Worm (Caenorhabditis elegans) whole organism, L1 larva: ENCODE measurements around the gene flp-11.

ENCODE experiments used
- aha-1 ChIP-seq: fragments of 150-350 bp; optimal IDR thresholded peaks from 2 replicates; lab custom pipeline; 2014; ENCODE audit warnings: missing biosample characterization, missing genetic modification characterization
- ama-1 ChIP-seq: fragments of 150-350 bp; optimal IDR thresholded peaks from 2 replicates; lab custom pipeline; 2014
- ceh-82 ChIP-seq, 3 experiments: fragments of 150-350 bp in 1 of 3; sonication (generic microtip) in 2 of 3; optimal IDR thresholded peaks; 2 replicates each; lab custom pipeline; 2014 to 2017; ENCODE audit warnings: missing biosample characterization in 3 of 3, missing genetic modification characterization in 3 of 3
- ces-1 ChIP-seq: fragments of 150-350 bp; optimal IDR thresholded peaks from 2 replicates; lab custom pipeline; 2014; ENCODE audit warnings: missing biosample characterization, missing genetic modification reagents, missing genetic modification characterization
- egl-27 ChIP-seq, 2 experiments: fragments of 150-350 bp in 1 of 2; sonication (generic microtip); optimal IDR thresholded peaks; 3 replicates each; lab custom pipeline; 2017 to 2018; ENCODE audit warnings: missing biosample characterization in 2 of 2, missing genetic modification characterization in 2 of 2, missing genetic modification reagents in 2 of 2
- elt-3 ChIP-seq, 6 experiments: fragments of 150-350 bp in 1 of 6; sonication (generic microtip); optimal IDR thresholded peaks; 2 replicates each; lab custom pipeline; 2017 to 2018; ENCODE audit warnings: missing biosample characterization in 6 of 6, missing genetic modification characterization in 6 of 6, inconsistent platforms in 1 of 6
- fkh-10 ChIP-seq: sonication (generic microtip); optimal IDR thresholded peaks from 2 replicates; lab custom pipeline; 2017; ENCODE audit warnings: missing biosample characterization, missing genetic modification reagents, missing genetic modification characterization
- grh-1 ChIP-seq: fragments of 200-800 bp; sonication (Bioruptor generic); IDR thresholded peaks from 2 replicates; pipeline ENCODE4 v1.3.6; 2022; ENCODE audit warnings: missing genetic modification reagents, missing genetic modification characterization, missing compliant biosample characterization
- pax-3 ChIP-seq: fragments of 200-800 bp; sonication (Bioruptor generic); optimal IDR thresholded peaks from 2 replicates; lab custom pipeline; 2018; ENCODE audit warnings: mild to moderate bottlenecking, missing genetic modification characterization, moderate library complexity, missing compliant biosample characterization
- unc-130 ChIP-seq: fragments of 150-350 bp; optimal IDR thresholded peaks from 2 replicates; lab custom pipeline; 2017; ENCODE audit warnings: missing biosample characterization, missing genetic modification characterization, inconsistent platforms
- unc-30 ChIP-seq: sonication (generic microtip); optimal IDR thresholded peaks from 2 replicates; lab custom pipeline; 2017; ENCODE audit warnings: missing biosample characterization, missing genetic modification characterization
- unc-62 ChIP-seq: fragments of 150-350 bp; optimal IDR thresholded peaks from 2 replicates; lab custom pipeline; 2014; ENCODE audit warnings: missing biosample characterization, missing genetic modification reagents, missing genetic modification characterization
- unc-86 ChIP-seq: sonication (generic microtip); optimal IDR thresholded peaks from 2 replicates; lab custom pipeline; 2016; ENCODE audit warnings: missing genetic modification characterization, missing compliant biosample characterization
- ztf-11 ChIP-seq, 2 experiments: sonication (generic microtip); optimal IDR thresholded peaks; 2 replicates each; lab custom pipeline; 2016 to 2017; ENCODE audit warnings: missing genetic modification characterization in 2 of 2, missing biosample characterization in 1 of 2, missing compliant biosample characterization in 1 of 2

ce11 chrX:4667788-4668187 lies 10.1 kb downstream of the flp-11 start, which contains the start of gene mfsd-12:
- no peak for TF ChIP-seq unc-62 (GFP tag; lab: Kevin White, UChicago)
- no peak for TF ChIP-seq ceh-82 (tag; optimal IDR thresholded peaks at IDR 0.05; lab: Kevin White, UChicago)
- TF ChIP-seq ces-1 (GFP tag; lab: Kevin White, UChicago): no peak
- TF ChIP-seq unc-130 (tag; lab: Kevin White, UChicago): no peak
- TF ChIP-seq pax-3: no peak
- no peak for TF ChIP-seq grh-1 (GFP tag; lab: Robert Waterston, UW)
- no peak for TF ChIP-seq unc-30
- no peak for TF ChIP-seq elt-3 (tag; optimal IDR thresholded peaks at IDR 0.05; lab: Kevin White, UChicago)
- no peak for TF ChIP-seq ama-1
- TF ChIP-seq fkh-10 (GFP tag; lab: Kevin White, UChicago): no peak
- TF ChIP-seq ztf-11 (tag; optimal IDR thresholded peaks at IDR 0.05; lab: Kevin White, UChicago): no peak
- no peak for TF ChIP-seq egl-27 (tag; optimal IDR thresholded peaks at IDR 0.05; lab: Kevin White, UChicago)
- TF ChIP-seq unc-86 (tag; lab: Kevin White, UChicago): no peak
- TF ChIP-seq aha-1: no peak
